Worm (Caenorhabditis elegans) whole organism, midembryonic: ENCODE results near the gene icd-1.

Source experiments
- T22C8.4 ChIP-seq: fragments of 200-800 bp; sonication (Bioruptor generic); IDR thresholded peaks from 2 replicates; pipeline ENCODE4 v1.3.6; 2022; ENCODE audit warnings: missing genetic modification characterization, missing compliant biosample characterization
- cog-1 ChIP-seq: sonication (generic microtip); optimal IDR thresholded peaks from 2 replicates; lab custom pipeline; 2016; ENCODE audit warnings: missing genetic modification characterization, missing compliant biosample characterization
- flt-1 ChIP-seq: fragments of 200-800 bp; sonication (Bioruptor generic); IDR thresholded peaks from 2 replicates; pipeline ENCODE4 v1.3.6; 2022; ENCODE audit warnings: missing genetic modification characterization, missing compliant biosample characterization
- klf-2 ChIP-seq: fragments of 200-800 bp; sonication (Bioruptor generic); conservative IDR thresholded peaks from 2 replicates; pipeline ENCODE4 v1.3.6; 2022; ENCODE audit warnings: missing genetic modification reagents, missing genetic modification characterization, missing compliant biosample characterization
- med-1 ChIP-seq: sonication (generic microtip); optimal IDR thresholded peaks from 2 replicates; lab custom pipeline; 2017; ENCODE audit warnings: missing genetic modification characterization, mild to moderate bottlenecking, missing compliant biosample characterization, antibody characterized with exemption, missing genetic modification reagents; ENCODE audit not compliant: insufficient read depth

DNA sequence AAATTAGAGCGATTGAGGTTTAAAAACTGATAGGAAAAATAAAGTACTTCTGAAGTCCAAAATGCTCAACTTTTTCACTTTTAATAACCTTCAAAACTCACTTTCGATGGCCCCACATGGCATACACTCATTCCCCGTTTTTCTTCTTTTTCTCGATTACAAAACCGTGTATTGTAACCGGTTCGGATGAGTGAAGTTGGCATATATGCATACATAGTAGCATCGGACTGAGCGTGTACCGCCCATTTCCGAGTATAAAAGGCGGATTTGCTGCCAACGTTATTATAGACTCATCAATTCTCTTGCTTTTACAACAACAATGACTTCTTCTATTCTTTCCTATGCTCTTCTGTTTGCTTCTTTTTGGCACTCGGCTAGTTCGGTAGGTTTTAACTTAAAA is 5.7 kb downstream of the icd-1 start, which contains the start of gene C56C10.4:
- TF ChIP-seq flt-1 (GFP tag; lab: Robert Waterston, UW): no peak
- no peak for TF ChIP-seq T22C8.4 (GFP tag; lab: Robert Waterston, UW)
- no peak for TF ChIP-seq klf-2 (GFP tag; lab: Robert Waterston, UW)
- TF ChIP-seq med-1: no peak
- TF ChIP-seq cog-1 (tag; lab: Kevin White, UChicago): no peak
